Fruit fly (Drosophila melanogaster) Kc167 (cell line): Measurements from ENCODE around the gene CG7453.

Experiments
- Myc ChIP-seq: fragments of >200 bp; optimal IDR thresholded peaks from 2 replicates; lab custom pipeline; 2017; ENCODE audit warnings: missing external identifiers
- Sin3A ChIP-seq: fragments of >200 bp; optimal IDR thresholded peaks from 2 replicates; lab custom pipeline; 2018; ENCODE audit warnings: missing external identifiers
- h ChIP-seq: fragments of >200 bp; optimal IDR thresholded peaks from 3 replicates; lab custom pipeline; 2018; ENCODE audit warnings: missing external identifiers
- insv ChIP-seq: fragments of >200 bp; optimal IDR thresholded peaks from 3 replicates; lab custom pipeline; 2018; ENCODE audit warnings: missing external identifiers
- psq ChIP-seq: fragments of >200 bp; optimal IDR thresholded peaks from 2 replicates; lab custom pipeline; 2017; ENCODE audit warnings: missing external identifiers
- ttk ChIP-seq: sonication (Bioruptor generic); optimal IDR thresholded peaks from 2 replicates; lab custom pipeline; 2017; ENCODE audit warnings: missing external identifiers

Gene CG7453

dm6 chrX:19166152-19166935, 13.6 kb upstream of the CG7453 start:
- TF ChIP-seq h (lab: Kevin White, UChicago): no peak
- no peak for TF ChIP-seq insv
- TF ChIP-seq Sin3A (lab: Kevin White, UChicago): no peak
- TF ChIP-seq psq (lab: Kevin White, UChicago): no peak
- TF ChIP-seq Myc (lab: Kevin White, UChicago): no peak
- TF ChIP-seq ttk: no peak

- no peak for TF ChIP-seq psq (lab: Kevin White, UChicago)
Observed at dm6 chrX:19167032-19167568, 12.9 kb upstream of the CG7453 start, which contains the start of gene RhoGAP18B. RhoGAP18B (minus strand) TSS chrX:19167082.

dm6 chrX:19167586-19168403, 12.2 kb upstream of the CG7453 start:
- TF ChIP-seq Myc (lab: Kevin White, UChicago) (no peak), h (lab: Kevin White, UChicago) (no peak), insv (no peak), psq (lab: Kevin White, UChicago) (no peak), ttk (no peak), Sin3A (lab: Kevin White, UChicago) (no peak)

dm6 chrX:19170791-19171190, 9.2 kb upstream of the CG7453 start, which contains the start of gene Inx5:
Inx5 (minus strand) TSS chrX:19170883.
- no peak for TF ChIP-seq ttk
- TF ChIP-seq Myc (lab: Kevin White, UChicago): no peak
- TF ChIP-seq Sin3A (lab: Kevin White, UChicago): no peak
- TF ChIP-seq insv: no peak
- no peak for TF ChIP-seq h (lab: Kevin White, UChicago)
- TF ChIP-seq psq (lab: Kevin White, UChicago): no peak

- TF ChIP-seq psq (lab: Kevin White, UChicago): no peak
- TF ChIP-seq insv: no peak
- no peak for TF ChIP-seq Myc (lab: Kevin White, UChicago)
- TF ChIP-seq h (lab: Kevin White, UChicago): no peak
- no peak for TF ChIP-seq Sin3A (lab: Kevin White, UChicago)
- no peak for TF ChIP-seq ttk
Observed at dm6 chrX:19171926-19172325, 8.0 kb upstream of the CG7453 start.

dm6 chrX:19172955-19173354, 7.0 kb upstream of the CG7453 start:
- no peak for TF ChIP-seq Myc (lab: Kevin White, UChicago)
- no peak for TF ChIP-seq Sin3A (lab: Kevin White, UChicago)
- no peak for TF ChIP-seq ttk

- TF ChIP-seq ttk: no peak
- TF ChIP-seq Myc (lab: Kevin White, UChicago): no peak
- TF ChIP-seq psq (lab: Kevin White, UChicago): no peak
- no peak for TF ChIP-seq insv
- TF ChIP-seq Sin3A (lab: Kevin White, UChicago): no peak
- TF ChIP-seq h (lab: Kevin White, UChicago): no peak
Observed at dm6 chrX:19174092-19174491, 5.9 kb upstream of the CG7453 start.

dm6 chrX:19174850-19175571, 5.0 kb upstream of the CG7453 start, which contains the start of gene CG33939:
CG33939 (minus strand) TSS chrX:19174900.
- TF ChIP-seq h (lab: Kevin White, UChicago) (no peak), Sin3A (lab: Kevin White, UChicago) (no peak), Myc (lab: Kevin White, UChicago) (no peak), psq (lab: Kevin White, UChicago) (no peak), ttk (no peak), insv (no peak)

dm6 chrX:19183121-19183520, 3.1 kb downstream of the CG7453 start, which contains the start of gene CG33253:
CG33253 (plus strand) TSS chrX:19183421.
- TF ChIP-seq Myc (lab: Kevin White, UChicago) (no peak), ttk (no peak), h (lab: Kevin White, UChicago) (no peak), insv (no peak), Sin3A (lab: Kevin White, UChicago) (no peak), psq (lab: Kevin White, UChicago) (no peak)

dm6 chrX:19187624-19188085, 7.7 kb downstream of the CG7453 start, which contains the start of gene Mec2:
Mec2 (plus strand) TSS chrX:19188035.
- TF ChIP-seq Myc (lab: Kevin White, UChicago): no peak
- no peak for TF ChIP-seq psq (lab: Kevin White, UChicago)
- no peak for TF ChIP-seq Sin3A (lab: Kevin White, UChicago)
- no peak for TF ChIP-seq insv

- TF ChIP-seq Sin3A (lab: Kevin White, UChicago): no peak
- TF ChIP-seq insv: no peak
- TF ChIP-seq h (lab: Kevin White, UChicago): no peak
- TF ChIP-seq psq (lab: Kevin White, UChicago): no peak
- TF ChIP-seq ttk: no peak
- no peak for TF ChIP-seq Myc (lab: Kevin White, UChicago)
Observed at dm6 chrX:19189903-19190302, 9.9 kb downstream of the CG7453 start, which contains the start of gene HP1D3csd. HP1D3csd (plus strand) TSS chrX:19190214.
